Worm (Caenorhabditis elegans): Measurements from ENCODE around the gene Y14H12B.1.

Gene Y14H12B.1

ce11 chrII:3929446-3929845, 4.8 kb upstream of the Y14H12B.1 start:
- TF ChIP-seq lsy-2 (tag; optimal IDR thresholded peaks at IDR 0.05): no peak
- no peak for TF ChIP-seq ces-1 (GFP tag; optimal IDR thresholded peaks at IDR 0.05)
- TF ChIP-seq ham-2 (GFP tag; optimal IDR thresholded peaks at IDR 0.05): no peak
- no peak for TF ChIP-seq ceh-39 (tag; optimal IDR thresholded peaks at IDR 0.05)
- no peak for TF ChIP-seq bed-3 (GFP tag; optimal IDR thresholded peaks at IDR 0.05)
- TF ChIP-seq blmp-1 (tag; optimal IDR thresholded peaks at IDR 0.05): no peak
- TF ChIP-seq mab-5 (tag; optimal IDR thresholded peaks at IDR 0.05): no peak
- no peak for TF ChIP-seq drap-1 (GFP tag; optimal IDR thresholded peaks at IDR 0.05)
- no peak for TF ChIP-seq pha-4 (tag; optimal IDR thresholded peaks at IDR 0.05)
- TF ChIP-seq unc-62 (GFP tag; optimal IDR thresholded peaks at IDR 0.05): no peak
- TF ChIP-seq lin-32 (GFP tag; optimal IDR thresholded peaks at IDR 0.05): no peak

ce11 chrII:3930478-3931182, 3.6 kb upstream of the Y14H12B.1 start:
- peak; percentile 2 for TF ChIP-seq mep-1 (tag; optimal IDR thresholded peaks at IDR 0.05)
- TF ChIP-seq unc-62 (GFP tag; optimal IDR thresholded peaks at IDR 0.05): peak; percentile 36
- TF ChIP-seq hlh-1 (tag; optimal IDR thresholded peaks at IDR 0.05): peak; percentile 58
- TF ChIP-seq elt-1 (tag; optimal IDR thresholded peaks at IDR 0.05; ENCODE audit: borderline replicate concordance, insufficient read depth): no peak
- no peak for TF ChIP-seq ham-2 (GFP tag; optimal IDR thresholded peaks at IDR 0.05)
- peak; percentile 38 for TF ChIP-seq lin-13 (tag; optimal IDR thresholded peaks at IDR 0.05)
- TF ChIP-seq elt-3 (tag; optimal IDR thresholded peaks at IDR 0.05): no peak
- TF ChIP-seq unc-120 (tag; optimal IDR thresholded peaks at IDR 0.05; ENCODE audit: poor library complexity, severe bottlenecking): no peak
- TF ChIP-seq pha-4 (tag; optimal IDR thresholded peaks at IDR 0.05): peak; percentile 70
- no peak for TF ChIP-seq sem-2 (GFP tag; optimal IDR thresholded peaks at IDR 0.05)

ce11 chrII:3931230-3931629, 3.0 kb upstream of the Y14H12B.1 start:
- TF ChIP-seq flh-1 (GFP tag; optimal IDR thresholded peaks at IDR 0.05) (no peak), ceh-83 (GFP tag; optimal IDR thresholded peaks at IDR 0.05) (no peak), nhr-12 (tag; optimal IDR thresholded peaks at IDR 0.05) (no peak), bed-3 (GFP tag; optimal IDR thresholded peaks at IDR 0.05) (no peak)

- no peak for TF ChIP-seq ham-2 (GFP tag; optimal IDR thresholded peaks at IDR 0.05)
- no peak for TF ChIP-seq ceh-83 (GFP tag; optimal IDR thresholded peaks at IDR 0.05)
Measured at ce11 chrII:3931825-3932224, 2.4 kb upstream of the Y14H12B.1 start.

ce11 chrII:3933640-3934039, 607 bp upstream of the Y14H12B.1 start, which contains the start of gene Y14H12B.2:
Y14H12B.2 (minus strand) TSS chrII:3933740.
- TF ChIP-seq tbx-8 (GFP tag; optimal IDR thresholded peaks at IDR 0.05): no peak
- TF ChIP-seq blmp-1 (tag; optimal IDR thresholded peaks at IDR 0.05): no peak
- no peak for TF ChIP-seq nhr-237 (tag; optimal IDR thresholded peaks at IDR 0.05)
- no peak for TF ChIP-seq lsy-2 (tag; optimal IDR thresholded peaks at IDR 0.05)
- no peak for TF ChIP-seq lin-32 (GFP tag; optimal IDR thresholded peaks at IDR 0.05)
- TF ChIP-seq ceh-83 (GFP tag; optimal IDR thresholded peaks at IDR 0.05): no peak
- no peak for TF ChIP-seq nhr-76 (tag; optimal IDR thresholded peaks at IDR 0.05)
- no peak for TF ChIP-seq elt-3 (tag; optimal IDR thresholded peaks at IDR 0.05)
- no peak for TF ChIP-seq cnd-1 (tag; optimal IDR thresholded peaks at IDR 0.05)
- TF ChIP-seq flh-1 (GFP tag; optimal IDR thresholded peaks at IDR 0.05): no peak
- no peak for TF ChIP-seq lin-13 (tag; optimal IDR thresholded peaks at IDR 0.05)
- TF ChIP-seq elt-1 (tag; optimal IDR thresholded peaks at IDR 0.05; ENCODE audit: borderline replicate concordance, insufficient read depth): no peak
- TF ChIP-seq nhr-28 (tag; optimal IDR thresholded peaks at IDR 0.05): no peak
- TF ChIP-seq ztf-11 (tag; optimal IDR thresholded peaks at IDR 0.05): no peak
- TF ChIP-seq ceh-43 (GFP tag; optimal IDR thresholded peaks at IDR 0.05): no peak
- no peak for TF ChIP-seq unc-62 (GFP tag; optimal IDR thresholded peaks at IDR 0.05)

ce11 chrII:3935098-3935497, 851 bp downstream of the Y14H12B.1 start:
- TF ChIP-seq ceh-83 (GFP tag; optimal IDR thresholded peaks at IDR 0.05) (no peak), flh-1 (GFP tag; optimal IDR thresholded peaks at IDR 0.05) (no peak), elt-1 (tag; optimal IDR thresholded peaks at IDR 0.05; ENCODE audit: borderline replicate concordance, insufficient read depth) (no peak), ceh-43 (GFP tag; optimal IDR thresholded peaks at IDR 0.05) (no peak), mls-2 (tag; optimal IDR thresholded peaks at IDR 0.05) (no peak), zip-8 (tag; optimal IDR thresholded peaks at IDR 0.05) (no peak)
